Worm (Caenorhabditis elegans) whole organism, mixed stage, embryonic: Measurements from ENCODE around the gene vha-2.

Source experiments
- bed-3 ChIP-seq: fragments of 200-800 bp; sonication (Bioruptor generic); optimal IDR thresholded peaks from 3 replicates; lab custom pipeline; 2018; ENCODE audit warnings: mild to moderate bottlenecking, missing genetic modification characterization, moderate library complexity, missing compliant biosample characterization
- blmp-1 ChIP-seq: fragments of 150-350 bp; optimal IDR thresholded peaks from 2 replicates; lab custom pipeline; 2014; ENCODE audit warnings: missing biosample characterization, missing genetic modification characterization
- ceh-43 ChIP-seq: fragments of 200-800 bp; sonication (Bioruptor generic); optimal IDR thresholded peaks from 2 replicates; lab custom pipeline; 2018; ENCODE audit warnings: mild to moderate bottlenecking, missing genetic modification characterization, moderate library complexity, missing compliant biosample characterization
- ces-1 ChIP-seq: fragments of 150-350 bp; optimal IDR thresholded peaks from 2 replicates; lab custom pipeline; 2014; ENCODE audit warnings: missing biosample characterization, missing genetic modification reagents, missing genetic modification characterization
- cnd-1 ChIP-seq: fragments of 200-800 bp; sonication (Bioruptor generic); optimal IDR thresholded peaks from 2 replicates; lab custom pipeline; 2018; ENCODE audit warnings: mild to moderate bottlenecking, missing genetic modification characterization, missing compliant biosample characterization
- elt-3 ChIP-seq: fragments of 150-350 bp; optimal IDR thresholded peaks from 2 replicates; lab custom pipeline; 2014; ENCODE audit warnings: missing biosample characterization, missing genetic modification characterization
- flh-1 ChIP-seq: fragments of 200-800 bp; sonication (Bioruptor generic); optimal IDR thresholded peaks from 2 replicates; lab custom pipeline; 2018; ENCODE audit warnings: mild to moderate bottlenecking, missing genetic modification characterization, moderate library complexity, missing compliant biosample characterization
- ham-2 ChIP-seq: fragments of 200-800 bp; sonication (Bioruptor generic); optimal IDR thresholded peaks from 2 replicates; lab custom pipeline; 2018; ENCODE audit warnings: mild to moderate bottlenecking, missing genetic modification characterization, missing compliant biosample characterization
- lin-32 ChIP-seq: fragments of 200-800 bp; sonication (Bioruptor generic); optimal IDR thresholded peaks from 2 replicates; lab custom pipeline; 2018; ENCODE audit warnings: mild to moderate bottlenecking, missing genetic modification characterization, missing compliant biosample characterization
- lsy-2 ChIP-seq: fragments of 150-350 bp; optimal IDR thresholded peaks from 2 replicates; lab custom pipeline; 2014; ENCODE audit warnings: missing biosample characterization, missing genetic modification characterization
- mep-1 ChIP-seq: fragments of 150-350 bp; optimal IDR thresholded peaks from 2 replicates; lab custom pipeline; 2017; ENCODE audit warnings: missing biosample characterization, missing genetic modification reagents, missing genetic modification characterization, inconsistent platforms
- mls-2 ChIP-seq: sonication (generic microtip); optimal IDR thresholded peaks from 2 replicates; lab custom pipeline; 2016; ENCODE audit warnings: mild to moderate bottlenecking, missing genetic modification characterization, moderate library complexity, missing compliant biosample characterization
- nhr-12 ChIP-seq: fragments of 150-350 bp; optimal IDR thresholded peaks from 2 replicates; lab custom pipeline; 2014; ENCODE audit warnings: missing biosample characterization, missing genetic modification characterization
- nhr-2 ChIP-seq: fragments of 150-350 bp; optimal IDR thresholded peaks from 2 replicates; lab custom pipeline; 2014; ENCODE audit warnings: missing biosample characterization, missing genetic modification characterization
- nhr-237 ChIP-seq: fragments of 150-350 bp; optimal IDR thresholded peaks from 2 replicates; lab custom pipeline; 2014; ENCODE audit warnings: missing biosample characterization, missing genetic modification characterization
- nhr-76 ChIP-seq: sonication (generic microtip); optimal IDR thresholded peaks from 2 replicates; lab custom pipeline; 2017; ENCODE audit warnings: missing biosample characterization, missing genetic modification characterization
- pha-4 ChIP-seq: fragments of 150-350 bp; optimal IDR thresholded peaks from 2 replicates; lab custom pipeline; 2018; ENCODE audit warnings: missing biosample characterization, missing genetic modification reagents, missing genetic modification characterization
- sem-2 ChIP-seq: fragments of 200-800 bp; sonication (Bioruptor generic); optimal IDR thresholded peaks from 2 replicates; lab custom pipeline; 2018; ENCODE audit warnings: mild to moderate bottlenecking, missing genetic modification characterization, missing compliant biosample characterization
- zip-8 ChIP-seq: fragments of 150-350 bp; optimal IDR thresholded peaks from 2 replicates; lab custom pipeline; 2014; ENCODE audit warnings: missing biosample characterization, missing genetic modification characterization

The vha-2 gene

ce11 chrIII:9827163-9827951 lies 45.4 kb downstream of the vha-2 start, which contains the start of the genes ZK632.10 and ZK632.11:
Gene ZK632.10, minus strand, starts transcription at chrIII:9827722.
Gene ZK632.11, plus strand, starts transcription at chrIII:9827915.
- TF ChIP-seq ces-1 (GFP tag; lab: Kevin White, UChicago): peak; percentile 61
- peak; percentile 76 for TF ChIP-seq pha-4 (tag; lab: Kevin White, UChicago)
- peak; percentile 9 for TF ChIP-seq nhr-237 (tag; lab: Kevin White, UChicago)
- peak; percentile 38 for TF ChIP-seq zip-8 (tag; lab: Kevin White, UChicago)
- TF ChIP-seq mep-1 (tag; lab: Kevin White, UChicago): peak; percentile 4
- no peak for TF ChIP-seq lin-32 (GFP tag; lab: Kevin White, UChicago)
- no peak for TF ChIP-seq ceh-43
- TF ChIP-seq nhr-12 (tag; lab: Kevin White, UChicago): no peak
- TF ChIP-seq lsy-2 (tag; lab: Kevin White, UChicago): peak; percentile 96

ce11 chrIII:9830502-9830901 lies 48.5 kb downstream of the vha-2 start, which contains the start of gene ZK632.12:
Gene ZK632.12, plus strand, starts transcription at chrIII:9830802.
- no peak for TF ChIP-seq elt-3 (tag; lab: Kevin White, UChicago)
- TF ChIP-seq flh-1 (GFP tag; lab: Kevin White, UChicago): no peak
- no peak for TF ChIP-seq nhr-2 (tag; lab: Kevin White, UChicago)
- no peak for TF ChIP-seq zip-8 (tag; lab: Kevin White, UChicago)
- TF ChIP-seq cnd-1 (tag; lab: Kevin White, UChicago): no peak

ce11 chrIII:9832569-9832968 lies 50.6 kb downstream of the vha-2 start:
- TF ChIP-seq flh-1 (GFP tag; lab: Kevin White, UChicago) (no peak), nhr-76 (no peak), bed-3 (GFP tag; lab: Kevin White, UChicago) (no peak), mep-1 (tag; lab: Kevin White, UChicago) (no peak), mls-2 (tag; lab: Kevin White, UChicago) (no peak), lsy-2 (tag; lab: Kevin White, UChicago) (no peak), nhr-237 (tag; lab: Kevin White, UChicago) (no peak), ceh-43 (no peak), blmp-1 (tag; lab: Kevin White, UChicago) (no peak), ham-2 (no peak), zip-8 (tag; lab: Kevin White, UChicago) (no peak), nhr-12 (tag; lab: Kevin White, UChicago) (no peak), sem-2 (GFP tag; lab: Kevin White, UChicago) (no peak)
